Worm (Caenorhabditis elegans): ENCODE measurements around the gene F40A3.4.

The F40A3.4 gene

ce11 chrV:7852078-7852477, 23.5 kb upstream of the F40A3.4 start:
- TF ChIP-seq hlh-30 (tag; optimal IDR thresholded peaks at IDR 0.05; ENCODE audit: insufficient read depth) (no peak), lin-38 (GFP tag; IDR thresholded peaks at IDR 0.05) (peak; percentile 36; the same call in 1 of the 2 replicates), nhr-41 (GFP tag; IDR thresholded peaks at IDR 0.05) (no peak), nhr-6 (tag; optimal IDR thresholded peaks at IDR 0.05) (no peak), unc-130 (GFP tag; optimal IDR thresholded peaks at IDR 0.05) (no peak), aha-1 (tag) (peak; percentile 84), jun-1 (tag; optimal IDR thresholded peaks at IDR 0.05) (no peak), lsy-2 (tag; optimal IDR thresholded peaks at IDR 0.05) (no peak), nhr-237 (tag; optimal IDR thresholded peaks at IDR 0.05) (no peak), F49E8.2 (tag; optimal IDR thresholded peaks at IDR 0.05; ENCODE audit: borderline replicate concordance) (peak; percentile 9), lir-3 (tag; optimal IDR thresholded peaks at IDR 0.05) (no peak), vab-7 (GFP tag; IDR thresholded peaks at IDR 0.05) (no peak), T26A8.4 (GFP tag; IDR thresholded peaks at IDR 0.05) (no peak), nhr-25 (tag; optimal IDR thresholded peaks at IDR 0.05; ENCODE audit: borderline replicate concordance, insufficient read depth) (no peak), mxl-3 (GFP tag; optimal IDR thresholded peaks at IDR 0.05) (no peak), daf-8 (GFP tag; IDR thresholded peaks at IDR 0.05) (no peak), zip-2 (tag; optimal IDR thresholded peaks at IDR 0.05) (no peak)

DNA sequence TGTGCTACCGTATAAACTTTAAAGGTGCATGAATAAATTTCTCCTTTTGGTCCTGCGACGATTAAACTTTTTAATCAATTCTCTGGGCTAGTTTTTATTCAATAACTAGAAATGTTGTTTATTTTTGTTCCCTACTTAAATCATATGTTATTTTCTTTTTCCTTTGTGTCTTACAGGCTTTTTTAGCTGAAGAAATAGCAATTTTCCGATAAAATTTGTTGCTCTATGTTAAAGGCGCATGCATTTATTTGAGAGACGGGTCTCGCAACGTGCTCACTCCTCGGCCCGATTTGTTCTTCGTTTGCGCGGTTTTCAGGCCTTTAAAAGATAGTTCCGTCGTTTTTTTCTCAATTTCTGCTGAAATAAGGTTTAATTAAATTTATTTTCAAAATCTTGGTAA, 21.7 kb upstream of the F40A3.4 start:
- peak in 1 of 2 experiments; percentile 27 for TF ChIP-seq lsy-2 (tag; optimal IDR thresholded peaks at IDR 0.05)
- TF ChIP-seq ces-1 (GFP tag; optimal IDR thresholded peaks at IDR 0.05), result no peak
- TF ChIP-seq ceh-62 (tag; optimal IDR thresholded peaks at IDR 0.05), result no peak
- peak; percentile 52 for TF ChIP-seq nhr-6 (tag; optimal IDR thresholded peaks at IDR 0.05)
- TF ChIP-seq lin-38 (GFP tag; IDR thresholded peaks at IDR 0.05), result 0 out of 2 replicates have a peak, but pooled peaks have one; percentile 22
- no peak for TF ChIP-seq zag-1 (tag; optimal IDR thresholded peaks at IDR 0.05)
- TF ChIP-seq hmg-1.1 (GFP tag; IDR thresholded peaks at IDR 0.05), result 0 out of 2 replicates have a peak, but pooled peaks have one; percentile 34
- no peak for TF ChIP-seq ZK337.2 (GFP tag; IDR thresholded peaks at IDR 0.05)
- peak; percentile 24 for TF ChIP-seq mes-2 (tag; optimal IDR thresholded peaks at IDR 0.05; ENCODE audit: poor library complexity, severe bottlenecking)
- no peak for TF ChIP-seq daf-16 (GFP tag; optimal IDR thresholded peaks at IDR 0.05)
- TF ChIP-seq daf-16 (tag; optimal IDR thresholded peaks at IDR 0.05), result peak; percentile 25

ce11 chrV:7854603-7855002, 21.0 kb upstream of the F40A3.4 start, which contains the start of the genes C37C3.9 and C37C3.18:
Gene C37C3.9 (minus strand): TSS chrV:7854700.
Gene C37C3.18 (plus strand): TSS chrV:7854993.
- TF ChIP-seq zip-2 (tag; optimal IDR thresholded peaks at IDR 0.05) (no peak), hmg-1.1 (GFP tag; IDR thresholded peaks at IDR 0.05) (peak; percentile 90), mes-2 (tag; optimal IDR thresholded peaks at IDR 0.05; ENCODE audit: poor library complexity, severe bottlenecking) (peak; percentile 72), lin-15B (tag; optimal IDR thresholded peaks at IDR 0.05) (no peak), mdl-1 (tag; optimal IDR thresholded peaks at IDR 0.05) (peak; percentile 63 to 78), dmd-9 (GFP tag; IDR thresholded peaks at IDR 0.05) (0 out of 2 replicates have a peak, but pooled peaks have one; percentile 30), lin-1 (GFP tag; IDR thresholded peaks at IDR 0.05) (peak; percentile 50; the same call in 1 of the 2 replicates), tra-1 (GFP tag; IDR thresholded peaks at IDR 0.05) (no peak; the same call in 1 of the 2 replicates), ztf-11 (tag; optimal IDR thresholded peaks at IDR 0.05) (no peak), nhr-111 (GFP tag; optimal IDR thresholded peaks at IDR 0.05) (no peak), nhr-25 (tag; optimal IDR thresholded peaks at IDR 0.05; ENCODE audit: borderline replicate concordance, insufficient read depth) (peak; percentile 37), ceh-28 (tag; optimal IDR thresholded peaks at IDR 0.05) (no peak), lin-29 (GFP tag; IDR thresholded peaks at IDR 0.05) (no peak), nhr-28 (tag; optimal IDR thresholded peaks at IDR 0.05) (peak; percentile 83), pqm-1 (tag; optimal IDR thresholded peaks at IDR 0.05) (peak; percentile 26), mep-1 (tag; optimal IDR thresholded peaks at IDR 0.05) (peak; percentile 78), D1046.2 (GFP tag; IDR thresholded peaks at IDR 0.05) (0 out of 2 replicates have a peak, but pooled peaks have one; percentile 63), ceh-44 (GFP tag; IDR thresholded peaks at IDR 0.05) (no peak), hif-1 (tag; optimal IDR thresholded peaks at IDR 0.05) (peak in 1 of 2 experiments; percentile 64), daf-19 (GFP tag; conservative IDR thresholded peaks at IDR 0.05) (no peak), lin-38 (GFP tag; IDR thresholded peaks at IDR 0.05) (peak; percentile 58), set-16 (GFP tag; IDR thresholded peaks at IDR 0.05) (peak; percentile 45; the same call in 1 of the 2 replicates), Y5F2A.4 (GFP tag; optimal IDR thresholded peaks at IDR 0.05) (no peak), nhr-77 (tag; optimal IDR thresholded peaks at IDR 0.05) (peak; percentile 70), nhr-11 (tag; optimal IDR thresholded peaks at IDR 0.05) (peak; percentile 77), F49E8.2 (tag; optimal IDR thresholded peaks at IDR 0.05; ENCODE audit: borderline replicate concordance) (no peak), dpl-1 (GFP tag; optimal IDR thresholded peaks at IDR 0.05) (peak; percentile 31), nhr-76 (tag; optimal IDR thresholded peaks at IDR 0.05) (no peak), zfp-3 (GFP tag; conservative IDR thresholded peaks at IDR 0.05) (no peak)

Measured in whole organism, L4 larva.